Worm (Caenorhabditis elegans) whole organism, dauer: ENCODE data around the gene osta-1.

Source experiments
- unc-62 ChIP-seq: sonication (generic microtip); optimal IDR thresholded peaks from 2 replicates; lab custom pipeline; 2017; ENCODE audit warnings: missing biosample characterization, missing genetic modification reagents, missing genetic modification characterization

osta-1 gene

DNA sequence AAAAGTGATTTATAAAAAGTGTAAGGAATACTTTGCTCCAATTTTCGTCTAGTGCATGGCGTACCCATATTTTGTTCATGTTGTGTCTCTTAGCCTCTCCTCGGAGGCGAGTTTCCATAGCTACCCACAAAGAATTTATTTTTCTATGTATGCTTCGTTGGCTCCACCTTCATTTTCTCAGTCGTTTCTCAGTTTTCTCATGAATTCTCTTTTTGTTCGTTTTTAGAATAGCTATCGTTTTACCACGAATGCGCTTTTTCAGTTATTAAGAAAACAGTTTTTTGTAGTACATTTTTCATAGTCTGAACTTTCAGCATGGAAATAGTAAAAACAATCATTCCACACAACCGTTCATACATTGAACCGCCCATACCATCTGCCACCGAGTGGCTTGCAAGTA lies at the start of gene osta-1:
Gene osta-1, plus strand, starts transcription at position 309 of the 400 bp plus-strand sequence.
- no peak for TF ChIP-seq unc-62 (GFP tag; lab: Kevin White, UChicago)

DNA sequence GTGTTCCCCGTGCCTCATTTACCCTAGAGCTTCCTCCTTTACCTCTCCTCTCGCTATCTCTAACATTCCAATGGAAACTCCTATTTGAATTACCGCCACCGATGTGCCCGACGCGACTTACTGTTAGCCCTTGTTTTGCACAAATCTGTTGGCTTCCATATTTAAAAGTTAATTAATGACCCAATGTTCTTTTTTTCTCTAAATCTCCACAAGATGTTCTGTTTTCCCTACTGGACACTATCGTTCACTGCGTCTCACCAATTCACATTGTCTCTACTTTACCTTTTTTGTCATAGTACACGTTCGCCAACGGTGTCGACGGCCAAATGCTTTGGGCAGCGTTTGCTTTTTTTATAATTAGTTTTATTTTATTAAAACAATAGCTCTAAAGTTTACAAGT lies 5.9 kb upstream of the osta-1 start:
- no peak for TF ChIP-seq unc-62 (GFP tag; lab: Kevin White, UChicago)

DNA sequence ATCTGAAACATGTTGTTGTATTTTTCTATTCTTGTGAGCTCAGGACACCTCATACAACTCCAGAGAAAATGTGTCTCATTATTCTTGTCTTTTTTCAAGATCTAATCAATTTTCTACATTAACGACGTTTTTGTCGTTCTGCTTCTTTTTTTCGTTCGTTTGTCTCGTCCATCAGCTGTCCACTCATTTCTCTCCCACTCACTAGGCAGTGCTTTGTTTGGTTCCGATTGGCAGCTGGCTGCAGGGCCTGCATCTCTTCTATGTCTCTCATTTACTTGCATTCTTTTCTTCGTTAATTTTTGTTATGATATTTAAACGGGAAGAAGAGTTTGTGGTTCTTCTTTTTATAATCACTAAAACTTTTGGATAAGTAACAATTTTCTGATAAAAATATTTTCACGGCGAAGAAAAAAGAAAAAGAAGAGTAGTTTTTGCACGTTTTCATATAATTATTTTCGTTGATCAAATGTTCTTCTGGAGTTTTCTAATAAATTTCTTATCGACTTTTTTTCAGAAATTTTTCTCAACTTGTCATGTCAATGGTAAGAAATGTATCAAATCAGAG lies 5.0 kb upstream of the osta-1 start, which contains the start of gene 2L52.1:
Gene 2L52.1, plus strand, starts transcription at position 515 of the 565 bp plus-strand sequence.
- no peak for TF ChIP-seq unc-62 (GFP tag; lab: Kevin White, UChicago)

DNA sequence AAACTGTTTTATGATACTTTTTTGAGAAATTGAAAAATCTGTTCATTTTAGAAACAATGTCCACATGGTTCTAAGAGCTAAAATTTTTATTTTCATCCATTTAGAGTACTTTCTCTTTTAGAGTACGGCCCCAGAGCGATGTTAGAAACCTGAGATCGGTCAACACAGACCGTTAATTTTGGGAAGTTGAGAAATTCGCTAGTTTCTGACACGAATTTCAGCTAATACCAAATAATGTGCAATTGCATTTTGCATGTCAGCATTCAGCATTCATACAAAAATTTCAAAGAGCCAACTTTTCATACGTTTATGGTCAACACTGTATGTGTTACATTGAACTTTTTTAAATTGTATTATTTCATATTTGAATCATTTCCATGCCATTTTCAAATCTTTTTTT lies 1.7 kb upstream of the osta-1 start:
- no peak for TF ChIP-seq unc-62 (GFP tag; lab: Kevin White, UChicago)

DNA sequence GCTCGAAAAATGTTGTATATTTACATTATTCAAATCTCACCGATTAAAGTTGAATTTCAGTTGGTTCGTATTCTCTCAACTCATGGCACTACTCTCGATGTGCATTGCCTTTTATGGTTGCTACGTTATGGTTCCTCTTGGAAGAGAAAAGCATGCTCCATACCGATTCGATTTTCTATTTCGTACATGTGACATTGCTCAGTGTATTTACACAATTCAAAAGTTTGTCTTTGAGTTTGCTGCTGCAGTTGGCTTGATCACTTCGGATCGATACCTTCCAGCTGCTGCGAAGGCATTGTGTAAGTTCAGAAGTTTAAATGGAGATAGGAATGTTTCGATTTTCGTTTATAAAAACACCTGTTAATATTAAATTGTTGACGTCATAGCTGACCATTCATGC lies 1.8 kb downstream of the osta-1 start:
- no peak for TF ChIP-seq unc-62 (GFP tag; lab: Kevin White, UChicago)

DNA sequence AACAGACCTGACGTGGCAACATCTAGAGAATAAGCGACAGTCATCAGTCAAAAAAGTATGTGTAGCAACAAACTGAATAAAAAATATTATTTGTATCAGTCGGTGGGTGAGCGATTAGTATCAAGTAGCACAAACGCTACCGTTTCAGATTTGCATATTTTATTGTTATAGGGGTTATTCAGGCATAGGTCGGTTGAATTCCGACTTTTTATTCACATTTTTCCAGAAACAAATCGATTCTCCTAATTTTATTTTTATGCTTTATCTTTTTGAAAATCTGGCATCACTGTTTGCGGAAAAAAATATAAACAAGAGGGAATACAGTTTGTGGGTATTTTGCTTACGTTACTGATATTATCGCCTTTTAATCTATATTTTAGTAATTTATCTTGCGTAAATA lies 5.3 kb downstream of the osta-1 start, which contains the start of gene best-4:
Gene best-4, minus strand, starts transcription at position 101 of the 400 bp plus-strand sequence.
- no peak for TF ChIP-seq unc-62 (GFP tag; lab: Kevin White, UChicago)

DNA sequence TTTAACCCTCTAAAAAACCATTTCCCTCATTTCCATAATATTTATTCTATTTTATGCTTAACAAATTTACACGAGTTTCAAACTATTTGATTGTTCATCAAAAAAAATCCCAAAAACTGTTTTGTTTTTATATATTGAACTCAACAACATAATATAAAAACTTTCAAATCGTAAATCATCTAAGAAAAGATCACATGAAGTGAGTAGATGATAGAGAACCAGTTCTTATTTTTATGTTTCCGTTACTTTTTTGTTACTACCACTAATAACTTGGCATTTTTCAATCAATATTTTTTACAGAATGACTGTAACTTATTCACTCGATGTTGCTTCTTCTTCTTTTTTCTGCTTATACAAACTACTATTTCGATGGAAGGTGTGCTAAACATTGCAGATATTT lies 6.2 kb downstream of the osta-1 start, which contains the start of gene best-3:
Gene best-3, plus strand, starts transcription at position 301 of the 400 bp plus-strand sequence.
- no peak for TF ChIP-seq unc-62 (GFP tag; lab: Kevin White, UChicago)

DNA sequence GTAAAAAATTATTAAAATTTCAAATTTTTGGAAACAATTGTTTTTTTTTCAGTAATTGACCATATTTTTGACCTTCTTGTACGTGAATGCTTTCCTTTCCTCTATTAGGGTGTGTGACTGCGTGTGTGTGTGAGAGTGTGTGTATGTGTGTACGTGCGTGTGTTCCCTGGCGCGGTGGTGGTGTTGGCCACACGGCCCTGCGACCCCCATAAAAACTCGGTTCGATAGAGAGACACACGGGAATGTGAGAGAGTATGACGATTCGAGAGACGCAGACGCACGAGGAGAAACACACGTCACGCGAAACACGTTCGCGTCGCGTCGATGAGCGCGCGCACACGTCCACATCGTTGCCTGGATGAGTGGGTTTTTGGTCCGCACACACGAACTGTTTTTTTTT lies 12.3 kb downstream of the osta-1 start:
- no peak for TF ChIP-seq unc-62 (GFP tag; lab: Kevin White, UChicago)

DNA sequence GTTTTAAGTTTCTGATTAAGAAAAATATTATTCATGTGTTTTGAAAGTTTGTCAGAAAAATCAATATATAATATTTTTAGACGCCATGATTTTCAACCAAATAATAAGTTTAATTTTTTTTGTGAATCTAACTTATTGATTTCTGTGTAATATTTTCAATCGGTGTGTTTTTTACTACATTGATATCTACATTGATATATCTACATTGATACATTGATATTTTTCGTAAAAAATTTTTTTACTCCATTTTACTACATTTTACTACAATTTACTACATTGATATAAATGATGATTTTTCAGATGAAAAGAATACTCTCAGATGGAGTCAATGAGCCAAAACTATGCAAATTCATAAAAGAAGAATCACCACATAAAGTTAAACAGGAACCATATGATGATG lies 12.8 kb downstream of the osta-1 start, which contains the start of gene gmeb-1:
Gene gmeb-1, plus strand, starts transcription at position 301 of the 400 bp plus-strand sequence.
- TF ChIP-seq unc-62 (GFP tag; lab: Kevin White, UChicago), result no peak

DNA sequence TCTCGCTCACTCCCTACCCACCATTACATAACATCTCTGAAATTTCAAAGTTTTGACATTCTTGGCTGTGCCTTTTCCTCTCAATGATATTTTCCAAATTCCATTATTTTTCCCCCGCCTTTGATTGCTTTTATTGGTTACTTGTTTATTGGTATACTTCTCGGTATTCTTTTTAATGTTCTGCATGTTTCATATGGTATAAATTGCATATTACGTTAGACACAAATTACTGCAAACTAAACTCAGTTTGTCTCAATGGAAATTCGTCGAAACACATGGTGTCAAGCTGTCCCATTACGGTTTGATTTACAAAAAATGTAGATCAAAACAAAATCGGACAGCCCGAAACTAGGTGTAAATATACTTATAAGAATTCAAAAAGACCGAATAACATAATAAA lies 15.5 kb downstream of the osta-1 start:
- TF ChIP-seq unc-62 (GFP tag; lab: Kevin White, UChicago), result no peak

DNA sequence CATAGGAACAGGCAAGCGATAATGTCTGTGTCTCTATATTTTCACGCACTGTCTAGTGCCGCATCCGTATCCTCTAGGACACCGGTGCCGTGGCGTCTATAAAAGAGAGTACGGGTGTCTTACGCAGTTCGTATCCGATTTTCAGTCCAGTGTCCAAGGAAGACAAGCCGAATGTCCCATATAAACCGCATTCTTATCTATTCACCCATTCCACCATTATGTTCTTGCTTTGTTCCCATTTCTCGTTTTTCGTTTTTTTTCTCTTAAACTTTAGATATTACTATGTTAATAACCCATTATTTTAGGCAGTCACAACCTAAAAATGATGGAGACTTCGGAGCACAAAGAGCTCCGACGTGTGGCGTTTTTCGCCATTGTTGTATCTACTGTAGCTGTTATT lies 16.6 kb downstream of the osta-1 start, which contains the start of gene sqt-2:
Gene sqt-2, plus strand, starts transcription at position 301 of the 400 bp plus-strand sequence.
- no peak for TF ChIP-seq unc-62 (GFP tag; lab: Kevin White, UChicago)

DNA sequence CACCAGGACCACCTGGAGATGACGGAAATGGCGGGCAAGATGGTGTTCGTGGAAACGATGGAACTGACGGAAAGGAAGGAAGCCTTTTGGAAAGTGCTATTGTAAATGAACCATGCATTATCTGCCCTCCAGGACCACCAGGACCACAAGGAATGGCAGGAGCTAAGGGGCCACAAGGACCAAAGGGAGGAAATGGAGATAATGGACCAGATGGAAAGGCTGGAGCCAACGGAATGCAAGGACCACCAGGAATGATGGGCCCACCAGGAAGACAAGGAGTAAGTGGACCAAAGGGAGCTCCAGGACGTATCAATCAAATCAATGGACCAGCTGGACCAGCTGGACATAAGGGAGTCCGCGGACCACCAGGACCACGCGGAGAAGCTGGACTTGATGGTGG lies 17.3 kb downstream of the osta-1 start:
- no peak for TF ChIP-seq unc-62 (GFP tag; lab: Kevin White, UChicago)

DNA sequence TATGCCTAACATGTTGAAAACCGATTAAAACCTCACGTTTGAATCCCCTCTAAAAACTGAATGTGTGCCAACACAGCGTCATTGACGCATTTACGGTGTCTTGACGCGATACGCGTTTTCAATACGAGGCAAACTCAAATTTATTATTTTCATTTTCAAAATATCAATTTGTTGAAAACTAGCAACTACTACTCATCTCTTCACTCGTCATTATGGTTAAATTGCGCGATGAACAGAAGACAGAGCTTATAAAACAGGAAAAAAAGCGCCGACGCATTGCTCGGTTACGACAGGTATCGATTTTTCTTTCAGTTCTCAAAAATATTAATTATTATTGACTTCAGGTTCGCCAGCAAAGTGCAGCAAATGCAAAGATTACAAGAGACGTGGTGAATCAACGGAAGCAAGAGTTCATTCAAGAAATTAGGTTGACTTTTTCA lies 18.1 kb downstream of the osta-1 start, which contains the start of gene enee-1:
Gene enee-1, plus strand, starts transcription at position 108 of the 440 bp plus-strand sequence.
- no peak for TF ChIP-seq unc-62 (GFP tag; lab: Kevin White, UChicago)

DNA sequence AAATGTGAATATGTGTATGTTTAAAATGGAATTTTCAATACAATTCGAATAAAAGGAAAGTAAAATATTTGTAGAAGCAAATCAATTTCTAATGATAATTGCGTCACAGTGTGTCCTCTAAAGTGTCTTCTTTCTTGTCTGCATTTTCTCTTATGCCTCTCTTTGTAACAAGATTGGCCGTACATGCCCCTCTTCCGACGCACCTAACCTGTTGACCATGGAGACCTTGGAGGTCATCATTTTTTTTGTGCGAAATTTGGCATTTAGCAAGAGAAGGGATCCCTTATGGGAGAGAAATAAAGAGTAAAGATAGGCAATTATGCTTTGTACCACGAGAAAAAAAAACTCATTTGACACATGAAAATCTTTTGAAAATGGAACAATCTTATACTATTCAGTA lies 21.8 kb downstream of the osta-1 start, which contains the start of gene F23F1.4:
Gene F23F1.4, minus strand, starts transcription at position 141 of the 400 bp plus-strand sequence.
- no peak for TF ChIP-seq unc-62 (GFP tag; lab: Kevin White, UChicago)

DNA sequence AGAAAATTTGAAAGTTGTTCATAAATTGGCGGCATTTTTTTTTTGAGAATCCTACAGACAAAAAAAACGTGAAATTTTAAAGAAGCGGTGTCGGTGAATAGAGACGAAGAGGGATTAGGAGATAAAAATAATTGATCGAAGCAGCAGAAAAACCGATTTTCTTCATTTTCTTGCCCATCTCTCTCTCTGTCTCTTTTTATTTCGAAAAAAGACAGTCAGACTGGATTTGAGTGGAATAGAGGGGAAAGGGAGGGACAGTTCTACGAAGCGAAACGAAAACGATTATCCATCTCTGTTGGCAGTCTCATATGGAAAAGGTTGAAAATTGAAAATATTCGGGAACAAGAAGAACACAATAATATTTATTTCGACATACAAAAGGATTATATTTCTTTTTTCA lies 23.1 kb downstream of the osta-1 start:
- no peak for TF ChIP-seq unc-62 (GFP tag; lab: Kevin White, UChicago)

DNA sequence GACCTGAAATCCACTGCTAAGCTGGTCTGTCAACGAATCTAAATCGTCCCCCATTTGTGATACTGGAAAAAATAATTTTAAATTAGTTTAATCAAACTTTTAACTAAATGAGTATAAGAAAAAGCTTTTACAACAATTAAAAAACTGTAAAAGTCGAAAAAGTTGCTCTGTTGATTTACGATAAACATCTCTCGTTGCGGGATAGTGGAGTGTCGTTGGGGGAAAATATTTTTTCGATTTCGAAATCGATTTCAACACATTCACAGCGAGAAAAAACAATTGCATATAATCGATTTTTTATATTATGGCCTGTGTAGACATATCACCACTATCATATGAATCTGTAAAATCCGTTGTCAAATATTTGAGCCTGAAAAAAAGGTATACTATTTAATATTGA lies 25.1 kb downstream of the osta-1 start, which contains the start of the genes F23F1.5 and fbxc-54:
Gene F23F1.5, minus strand, starts transcription at position 64 of the 400 bp plus-strand sequence.
Gene fbxc-54, plus strand, starts transcription at position 199 of the 400 bp plus-strand sequence.
- no peak for TF ChIP-seq unc-62 (GFP tag; lab: Kevin White, UChicago)

DNA sequence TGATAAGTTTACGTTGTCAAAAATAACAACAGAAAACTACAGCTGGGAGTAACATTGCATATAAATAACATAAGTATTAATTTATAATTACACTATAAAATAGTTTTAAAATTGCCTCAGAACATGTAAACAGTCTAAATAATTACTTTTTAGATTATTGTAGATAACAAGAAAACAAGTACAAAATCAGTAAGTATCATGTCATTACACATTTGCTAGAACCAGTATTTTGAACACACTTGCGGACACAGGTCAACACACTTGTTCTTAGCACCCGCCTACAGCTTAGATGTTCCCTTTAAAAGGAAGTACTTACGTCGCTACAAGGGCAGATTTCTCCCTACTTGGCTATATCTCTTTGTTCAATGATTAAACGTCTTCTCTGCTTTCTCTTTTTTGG lies 27.4 kb downstream of the osta-1 start, which contains the start of gene F23F1.2:
Gene F23F1.2, plus strand, starts transcription at position 301 of the 400 bp plus-strand sequence.
- TF ChIP-seq unc-62 (GFP tag; lab: Kevin White, UChicago), result no peak
